Worm (Caenorhabditis elegans) whole organism, L1 larva: ENCODE results near the gene F49E12.8.

Source experiments
- C04F5.9 ChIP-seq: sonication (generic microtip); optimal IDR thresholded peaks from 2 replicates; lab custom pipeline; 2016; ENCODE audit warnings: missing genetic modification characterization, missing compliant biosample characterization
- C16A3.4 ChIP-seq: fragments of 150-350 bp; optimal IDR thresholded peaks from 2 replicates; lab custom pipeline; 2014; ENCODE audit warnings: missing biosample characterization, missing genetic modification characterization
- blmp-1 ChIP-seq: fragments of 150-350 bp; optimal IDR thresholded peaks from 2 replicates; lab custom pipeline; 2014; ENCODE audit warnings: missing biosample characterization, missing genetic modification characterization
- ceh-8 ChIP-seq: fragments of 200-800 bp; sonication (Bioruptor generic); optimal IDR thresholded peaks from 2 replicates; lab custom pipeline; 2018; ENCODE audit warnings: mild to moderate bottlenecking, missing genetic modification characterization, moderate library complexity, missing compliant biosample characterization
- ceh-90 ChIP-seq: sonication (generic microtip); optimal IDR thresholded peaks from 2 replicates; lab custom pipeline; 2016; ENCODE audit warnings: missing genetic modification characterization, missing compliant biosample characterization
- dpl-1 ChIP-seq, 3 experiments: fragments of 150-350 bp in 2 of 3; sonication (generic microtip) in 1 of 3; optimal IDR thresholded peaks; 2 replicates each; lab custom pipeline; 2014 to 2017; ENCODE audit warnings: missing biosample characterization in 3 of 3, missing genetic modification characterization in 3 of 3, missing genetic modification reagents in 3 of 3
- efl-1 ChIP-seq, 4 experiments: fragments of 150-350 bp; optimal IDR thresholded peaks in 3 of 4; peaks in 1 of 4; 1 replicate in 1 of 4; 2 replicates in 3 of 4; lab custom pipeline; 2014; ENCODE audit warnings: missing biosample characterization in 2 of 4, missing genetic modification characterization in 2 of 4, missing genetic modification reagents in 2 of 4
- elt-2 ChIP-seq: sonication (generic microtip); optimal IDR thresholded peaks from 2 replicates; lab custom pipeline; 2016; ENCODE audit warnings: missing genetic modification characterization, mild to moderate bottlenecking, inconsistent platforms, missing compliant biosample characterization, missing genetic modification reagents
- elt-3 ChIP-seq, 6 experiments: fragments of 150-350 bp in 1 of 6; sonication (generic microtip); optimal IDR thresholded peaks; 2 replicates each; lab custom pipeline; 2017 to 2018; ENCODE audit warnings: missing biosample characterization in 6 of 6, missing genetic modification characterization in 6 of 6, inconsistent platforms in 1 of 6
- ets-5 ChIP-seq: fragments of 200-800 bp; sonication (Bioruptor generic); IDR thresholded peaks from 2 replicates; pipeline ENCODE4 v1.3.6; 2022; ENCODE audit warnings: missing genetic modification characterization, missing compliant biosample characterization
- fkh-10 ChIP-seq: sonication (generic microtip); optimal IDR thresholded peaks from 2 replicates; lab custom pipeline; 2017; ENCODE audit warnings: missing biosample characterization, missing genetic modification reagents, missing genetic modification characterization
- fkh-8 ChIP-seq: sonication (generic microtip); optimal IDR thresholded peaks from 2 replicates; lab custom pipeline; 2016; ENCODE audit warnings: mild to moderate bottlenecking, missing genetic modification characterization, missing compliant biosample characterization
- fos-1 ChIP-seq: fragments of 150-350 bp; optimal IDR thresholded peaks from 2 replicates; lab custom pipeline; 2014; ENCODE audit warnings: missing biosample characterization, missing genetic modification characterization
- hlh-17 ChIP-seq: fragments of 200-800 bp; sonication (Bioruptor generic); optimal IDR thresholded peaks from 2 replicates; lab custom pipeline; 2018; ENCODE audit warnings: missing genetic modification characterization, mild to moderate bottlenecking, missing compliant biosample characterization, moderate library complexity, borderline replicate concordance
- hpl-2 ChIP-seq: fragments of 150-350 bp; optimal IDR thresholded peaks from 2 replicates; lab custom pipeline; 2014; ENCODE audit warnings: missing biosample characterization, missing genetic modification reagents, missing genetic modification characterization
- irx-1 ChIP-seq: sonication (generic microtip); optimal IDR thresholded peaks from 2 replicates; lab custom pipeline; 2016; ENCODE audit warnings: missing genetic modification characterization, missing compliant biosample characterization
- isw-1 ChIP-seq: fragments of 200-800 bp; sonication (Bioruptor generic); IDR thresholded peaks from 2 replicates; pipeline ENCODE4 v1.3.6; 2022; ENCODE audit warnings: missing genetic modification characterization, missing compliant biosample characterization
- lin-39 ChIP-seq: fragments of 150-350 bp; optimal IDR thresholded peaks from 2 replicates; lab custom pipeline; 2014; ENCODE audit warnings: missing biosample characterization, missing genetic modification reagents, missing genetic modification characterization
- lir-3 ChIP-seq: sonication (generic microtip); optimal IDR thresholded peaks from 2 replicates; lab custom pipeline; 2016; ENCODE audit warnings: mild to moderate bottlenecking, missing genetic modification characterization, moderate library complexity, missing compliant biosample characterization; ENCODE audit not compliant: poor library complexity
- lsy-2 ChIP-seq, 2 experiments: fragments of 150-350 bp; optimal IDR thresholded peaks; 2 replicates each; lab custom pipeline; 2014; ENCODE audit warnings: missing biosample characterization in 2 of 2, missing genetic modification characterization in 2 of 2
- mab-9 ChIP-seq: fragments of 200-800 bp; sonication (Bioruptor generic); IDR thresholded peaks from 2 replicates; pipeline ENCODE4 v1.3.6; 2022; ENCODE audit warnings: missing genetic modification reagents, missing genetic modification characterization, missing compliant biosample characterization
- nhr-11 ChIP-seq: fragments of 150-350 bp; optimal IDR thresholded peaks from 2 replicates; lab custom pipeline; 2014; ENCODE audit warnings: missing biosample characterization, missing genetic modification characterization
- nhr-19 ChIP-seq: fragments of 200-800 bp; sonication (Bioruptor generic); conservative IDR thresholded peaks from 2 replicates; pipeline ENCODE4 v1.3.6; 2022; ENCODE audit warnings: missing genetic modification characterization, missing compliant biosample characterization
- nhr-20 ChIP-seq: sonication (generic microtip); optimal IDR thresholded peaks from 2 replicates; lab custom pipeline; 2016; ENCODE audit warnings: mild to moderate bottlenecking, missing genetic modification characterization, missing compliant biosample characterization
- nhr-237 ChIP-seq: fragments of 150-350 bp; optimal IDR thresholded peaks from 2 replicates; lab custom pipeline; 2014; ENCODE audit warnings: missing biosample characterization, missing genetic modification characterization
- nhr-28 ChIP-seq: fragments of 150-350 bp; optimal IDR thresholded peaks from 2 replicates; lab custom pipeline; 2014; ENCODE audit warnings: missing biosample characterization, missing genetic modification characterization
- nhr-71 ChIP-seq: sonication (generic microtip); optimal IDR thresholded peaks from 2 replicates; lab custom pipeline; 2016; ENCODE audit warnings: mild to moderate bottlenecking, missing genetic modification characterization, moderate library complexity, missing compliant biosample characterization
- nhr-76 ChIP-seq: sonication (generic microtip); optimal IDR thresholded peaks from 2 replicates; lab custom pipeline; 2017; ENCODE audit warnings: missing biosample characterization, missing genetic modification characterization
- nhr-77 ChIP-seq: fragments of 150-350 bp; optimal IDR thresholded peaks from 2 replicates; lab custom pipeline; 2014; ENCODE audit warnings: missing biosample characterization, missing genetic modification characterization
- nhr-84 ChIP-seq: sonication (generic microtip); optimal IDR thresholded peaks from 2 replicates; lab custom pipeline; 2017; ENCODE audit warnings: missing biosample characterization, missing genetic modification characterization
- pag-3 ChIP-seq: sonication (generic microtip); optimal IDR thresholded peaks from 2 replicates; lab custom pipeline; 2017; ENCODE audit warnings: missing genetic modification characterization, mild to moderate bottlenecking, missing compliant biosample characterization, antibody characterized with exemption, borderline replicate concordance; ENCODE audit not compliant: insufficient read depth
- pax-3 ChIP-seq: fragments of 200-800 bp; sonication (Bioruptor generic); optimal IDR thresholded peaks from 2 replicates; lab custom pipeline; 2018; ENCODE audit warnings: mild to moderate bottlenecking, missing genetic modification characterization, moderate library complexity, missing compliant biosample characterization
- skn-1 ChIP-seq: fragments of 150-350 bp; optimal IDR thresholded peaks from 2 replicates; lab custom pipeline; 2014; ENCODE audit warnings: missing biosample characterization, missing genetic modification characterization
- snpc-4 ChIP-seq: fragments of 150-350 bp; optimal IDR thresholded peaks from 2 replicates; lab custom pipeline; 2014; ENCODE audit warnings: missing biosample characterization, missing genetic modification characterization
- snu-23 ChIP-seq: sonication (generic microtip); optimal IDR thresholded peaks from 2 replicates; lab custom pipeline; 2016; ENCODE audit warnings: missing genetic modification characterization, missing compliant biosample characterization
- sptf-1 ChIP-seq: fragments of 150-350 bp; optimal IDR thresholded peaks from 2 replicates; lab custom pipeline; 2014; ENCODE audit warnings: missing biosample characterization, missing genetic modification characterization
- swsn-7 ChIP-seq: sonication (generic microtip); optimal IDR thresholded peaks from 2 replicates; lab custom pipeline; 2016; ENCODE audit warnings: missing genetic modification characterization, missing compliant biosample characterization
- tbx-2 ChIP-seq: sonication (generic microtip); optimal IDR thresholded peaks from 2 replicates; lab custom pipeline; 2016; ENCODE audit warnings: missing genetic modification characterization, missing compliant biosample characterization
- tlp-1 ChIP-seq: fragments of 150-350 bp; optimal IDR thresholded peaks from 2 replicates; lab custom pipeline; 2014; ENCODE audit warnings: missing biosample characterization, missing genetic modification characterization
- unc-130 ChIP-seq: fragments of 150-350 bp; optimal IDR thresholded peaks from 2 replicates; lab custom pipeline; 2017; ENCODE audit warnings: missing biosample characterization, missing genetic modification characterization, inconsistent platforms
- unc-30 ChIP-seq: sonication (generic microtip); optimal IDR thresholded peaks from 2 replicates; lab custom pipeline; 2017; ENCODE audit warnings: missing biosample characterization, missing genetic modification characterization
- unc-86 ChIP-seq: sonication (generic microtip); optimal IDR thresholded peaks from 2 replicates; lab custom pipeline; 2016; ENCODE audit warnings: missing genetic modification characterization, missing compliant biosample characterization
- unc-98 ChIP-seq: fragments of 200-800 bp; sonication (Bioruptor generic); IDR thresholded peaks from 2 replicates; pipeline ENCODE4 v1.3.6; 2022; ENCODE audit warnings: missing genetic modification characterization, missing compliant biosample characterization
- vab-15 ChIP-seq: sonication (generic microtip); optimal IDR thresholded peaks from 2 replicates; lab custom pipeline; 2017; ENCODE audit warnings: missing genotype, mild to moderate bottlenecking, missing genetic modification characterization, missing compliant biosample characterization
- zag-1 ChIP-seq: fragments of 150-350 bp; optimal IDR thresholded peaks from 2 replicates; lab custom pipeline; 2014; ENCODE audit warnings: missing biosample characterization, missing genetic modification characterization
- ztf-11 ChIP-seq, 2 experiments: sonication (generic microtip); optimal IDR thresholded peaks; 2 replicates each; lab custom pipeline; 2016 to 2017; ENCODE audit warnings: missing genetic modification characterization in 2 of 2, missing biosample characterization in 1 of 2, missing compliant biosample characterization in 1 of 2
- ztf-4 ChIP-seq: fragments of 150-350 bp; optimal IDR thresholded peaks from 2 replicates; lab custom pipeline; 2014; ENCODE audit warnings: missing biosample characterization, missing genetic modification characterization

F49E12.8 gene

ce11 chrII:8394205-8394604, at the start of gene F49E12.8:
Gene F49E12.8, minus strand, starts transcription at chrII:8394305.
- TF ChIP-seq nhr-71 (tag; lab: Kevin White, UChicago) (peak; percentile 13), fkh-8 (tag; lab: Kevin White, UChicago) (peak; percentile 59), snu-23 (GFP tag; lab: Kevin White, UChicago) (no peak)

- TF ChIP-seq ceh-8 (GFP tag; lab: Kevin White, UChicago) (no peak), efl-1 (optimal IDR thresholded peaks at IDR 0.05; lab: Kevin White, UChicago) (no peak), efl-1 (GFP tag; optimal IDR thresholded peaks at IDR 0.05 in 1 of 2; lab: Kevin White, UChicago) (peak in 1 of 2 experiments; percentile 88), C16A3.4 (tag; lab: Kevin White, UChicago) (no peak), lin-39 (tag; lab: Kevin White, UChicago) (no peak)
Observed at ce11 chrII:8442717-8443223, 48.7 kb upstream of the F49E12.8 start, which contains the start of gene eif-3.G. Gene eif-3.G, plus strand, starts transcription at chrII:8442767.

- no peak for TF ChIP-seq elt-2
- TF ChIP-seq vab-15 (tag; lab: Kevin White, UChicago), result no peak
- TF ChIP-seq hpl-2, result no peak
- TF ChIP-seq nhr-76 (tag; lab: Kevin White, UChicago), result no peak
- TF ChIP-seq fkh-10 (GFP tag; lab: Kevin White, UChicago), result no peak
- TF ChIP-seq unc-86, result no peak
- TF ChIP-seq skn-1 (tag; lab: Kevin White, UChicago), result peak; percentile 9
- TF ChIP-seq dpl-1 (GFP tag; optimal IDR thresholded peaks at IDR 0.05; lab: Kevin White, UChicago), result peak; percentile 34 to 58 (median 51)
- TF ChIP-seq nhr-11 (tag; lab: Kevin White, UChicago), result no peak
- TF ChIP-seq zag-1 (tag; lab: Kevin White, UChicago), result no peak
- no peak for TF ChIP-seq unc-30 (tag; lab: Kevin White, UChicago)
- TF ChIP-seq nhr-19 (GFP tag; lab: Robert Waterston, UW), result peak; percentile 31
- TF ChIP-seq lsy-2 (tag; optimal IDR thresholded peaks at IDR 0.05; lab: Kevin White, UChicago), result peak; percentile 85 to 95
- TF ChIP-seq ztf-4 (tag; lab: Kevin White, UChicago), result no peak
- TF ChIP-seq pax-3 (tag; lab: Kevin White, UChicago), result no peak
- no peak for TF ChIP-seq ceh-90 (tag; lab: Kevin White, UChicago)
- TF ChIP-seq nhr-20 (tag; lab: Kevin White, UChicago), result peak; percentile 60
- peak; percentile 63 for TF ChIP-seq blmp-1
- TF ChIP-seq nhr-84 (tag; lab: Kevin White, UChicago), result no peak
- no peak for TF ChIP-seq fkh-8 (tag; lab: Kevin White, UChicago)
- TF ChIP-seq nhr-77 (tag; lab: Kevin White, UChicago), result no peak
- TF ChIP-seq sptf-1 (tag; lab: Kevin White, UChicago), result no peak
- no peak for TF ChIP-seq ztf-11 (tag; optimal IDR thresholded peaks at IDR 0.05; lab: Kevin White, UChicago)
- peak; percentile 35 for TF ChIP-seq unc-130 (tag; lab: Kevin White, UChicago)
- no peak for TF ChIP-seq ets-5
- peak; percentile 24 for TF ChIP-seq snpc-4 (tag; lab: Kevin White, UChicago)
- TF ChIP-seq C16A3.4 (tag; lab: Kevin White, UChicago), result peak; percentile 2
- no peak for TF ChIP-seq hlh-17 (GFP tag; lab: Kevin White, UChicago)
- TF ChIP-seq fos-1 (tag; lab: Kevin White, UChicago), result no peak
- no peak for TF ChIP-seq pag-3
- TF ChIP-seq swsn-7, result peak; percentile 47
- no peak for TF ChIP-seq mab-9 (GFP tag; lab: Robert Waterston, UW)
- TF ChIP-seq nhr-28 (tag; lab: Kevin White, UChicago), result no peak
- no peak for TF ChIP-seq ceh-8 (GFP tag; lab: Kevin White, UChicago)
- TF ChIP-seq tbx-2, result peak; percentile 38
- TF ChIP-seq elt-3 (tag; optimal IDR thresholded peaks at IDR 0.05; lab: Kevin White, UChicago), result peak in 2 of 6 experiments; percentile 9 to 46
- no peak for TF ChIP-seq lin-39 (tag; lab: Kevin White, UChicago)
- peak; percentile 8; the same call in 1 of the 2 replicates for TF ChIP-seq isw-1
- no peak for TF ChIP-seq lir-3 (tag; lab: Kevin White, UChicago)
- TF ChIP-seq unc-98 (GFP tag; lab: Robert Waterston, UW), result no peak
- TF ChIP-seq nhr-237, result no peak
- peak; percentile 71 for TF ChIP-seq nhr-71 (tag; lab: Kevin White, UChicago)
- peak; percentile 15 for TF ChIP-seq irx-1 (tag; lab: Kevin White, UChicago)
- peak; percentile 54 for TF ChIP-seq snu-23 (GFP tag; lab: Kevin White, UChicago)
- no peak for TF ChIP-seq C04F5.9
- TF ChIP-seq tlp-1 (tag; lab: Kevin White, UChicago), result no peak
Observed at ce11 chrII:8442176-8442575, 48.1 kb upstream of the F49E12.8 start.
